Fruit fly (Drosophila melanogaster): ENCODE results near the gene cindr.
A peak's percentile ranks its signal among the peaks of the same experiment; 100 is the strongest.

The cindr gene

DNA sequence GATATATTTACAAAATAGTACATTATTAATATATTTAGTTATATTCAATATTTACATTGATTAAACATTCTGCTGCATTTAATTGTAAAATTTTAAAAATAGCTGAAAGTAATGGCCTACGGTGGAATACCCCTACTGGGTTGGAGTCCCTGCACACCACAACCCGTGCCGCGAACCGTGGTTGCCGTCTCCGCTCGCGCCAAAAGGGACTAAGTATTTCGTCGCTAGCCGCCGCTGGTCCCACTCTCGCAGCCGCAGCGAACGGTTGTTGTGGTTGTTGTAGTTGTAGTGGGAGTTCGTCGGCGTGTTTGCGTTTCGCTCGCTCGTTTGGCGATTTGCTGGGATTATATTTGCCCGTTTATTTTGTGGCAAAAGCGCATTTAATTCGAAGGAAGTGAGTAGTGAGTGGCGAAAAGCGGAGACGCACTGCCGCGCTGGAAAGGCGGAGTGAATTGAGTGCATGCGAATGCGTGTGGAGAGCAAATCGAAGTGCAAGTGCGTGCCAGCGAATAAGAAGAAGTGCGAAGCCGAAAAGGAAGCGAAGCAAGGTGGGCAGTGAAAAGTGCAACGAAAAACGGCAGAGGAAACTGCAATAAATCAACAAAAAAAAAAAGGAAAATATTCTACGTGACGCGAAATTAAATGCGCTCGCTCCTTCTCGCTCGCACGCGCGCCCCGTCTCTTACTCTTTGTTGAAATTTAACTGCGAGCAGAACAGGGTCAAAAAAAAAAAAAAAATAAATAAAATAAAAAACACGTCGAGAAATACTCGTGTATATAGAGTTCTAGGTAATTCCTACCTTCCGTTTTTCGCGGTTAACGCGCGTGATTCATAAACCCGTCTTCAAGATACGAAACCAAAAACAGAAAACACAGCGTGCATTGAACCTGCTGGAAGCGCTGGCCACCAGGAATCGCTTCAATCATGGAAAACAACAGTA lies at the start of gene cindr:
Gene cindr (plus strand): TSS at position 272 of the 941 bp plus-strand sequence.
- TF ChIP-seq CTCF (optimal IDR thresholded peaks at IDR 0.05): peak; percentile 62 to 69
- TF ChIP-seq CG8478 (optimal IDR thresholded peaks at IDR 0.05): no peak

DNA sequence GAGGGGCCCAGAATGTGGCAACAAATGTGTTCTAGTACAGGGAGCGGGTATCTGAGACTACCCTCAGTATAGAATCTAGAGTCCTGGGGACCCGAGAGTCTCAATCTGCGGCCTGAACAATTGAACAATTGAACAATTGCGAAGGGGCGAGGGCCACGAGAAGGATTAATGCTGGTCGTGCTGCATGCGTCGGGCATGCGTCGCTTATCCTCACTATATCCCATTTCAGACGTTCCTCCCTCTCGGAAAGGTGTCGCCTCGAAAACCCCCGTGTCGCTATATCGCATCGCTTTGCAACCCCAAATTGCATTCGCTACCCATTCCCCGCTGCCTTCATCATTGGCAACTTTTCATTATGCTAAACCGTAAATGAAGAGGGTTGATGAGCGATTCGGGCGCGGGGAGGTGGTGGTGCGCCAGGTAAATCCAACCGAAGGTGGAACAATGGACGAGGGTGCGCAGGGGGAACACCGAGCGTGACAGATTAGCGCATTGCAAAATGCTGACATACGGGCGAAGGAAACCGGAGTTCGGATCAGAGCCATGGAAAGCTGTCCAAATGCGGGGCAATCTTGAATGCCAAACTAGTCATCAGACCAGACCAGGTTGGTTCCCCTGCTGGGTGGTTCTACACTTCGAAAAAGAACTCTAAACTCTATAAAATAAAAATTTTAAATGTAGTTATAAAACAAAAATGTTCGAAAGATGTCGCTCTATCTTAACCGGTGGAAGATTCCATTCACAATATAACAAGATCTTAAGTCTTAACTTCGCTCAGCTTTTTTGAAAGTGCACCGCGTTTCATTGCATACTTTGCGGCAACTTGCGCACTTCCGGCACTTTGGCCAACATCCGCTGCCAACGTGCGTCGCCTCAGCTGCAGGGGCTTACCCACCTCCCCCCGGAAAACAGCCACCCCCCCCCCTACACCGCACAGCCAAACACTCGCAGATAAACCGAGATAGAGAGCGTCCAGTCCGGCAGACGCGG lies 49.4 kb upstream of the cindr start:
- TF ChIP-seq CTCF (optimal IDR thresholded peaks at IDR 0.05) (no peak), CG8478 (optimal IDR thresholded peaks at IDR 0.05) (no peak)

DNA sequence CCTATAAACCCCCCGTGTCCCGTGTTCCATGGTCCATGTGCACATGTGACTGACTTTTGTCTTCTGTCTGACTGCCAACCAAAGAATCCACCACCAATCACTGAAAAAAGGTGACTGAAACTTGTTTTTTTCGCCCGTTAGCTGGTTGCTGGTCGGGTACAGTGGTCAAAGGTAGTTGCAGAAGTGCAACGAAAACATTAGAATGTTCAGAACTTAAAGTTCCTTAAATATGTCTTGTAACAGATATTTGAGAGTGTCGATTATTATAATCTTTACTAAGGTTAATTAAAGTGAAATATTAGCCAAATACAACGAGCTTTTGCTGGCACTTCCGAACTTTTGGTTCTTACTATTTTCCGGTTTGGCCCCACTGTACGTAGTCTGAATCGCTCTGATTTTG lies 47.3 kb upstream of the cindr start:
- TF ChIP-seq CG8478 (optimal IDR thresholded peaks at IDR 0.05) (no peak), CTCF (optimal IDR thresholded peaks at IDR 0.05) (no peak)

DNA sequence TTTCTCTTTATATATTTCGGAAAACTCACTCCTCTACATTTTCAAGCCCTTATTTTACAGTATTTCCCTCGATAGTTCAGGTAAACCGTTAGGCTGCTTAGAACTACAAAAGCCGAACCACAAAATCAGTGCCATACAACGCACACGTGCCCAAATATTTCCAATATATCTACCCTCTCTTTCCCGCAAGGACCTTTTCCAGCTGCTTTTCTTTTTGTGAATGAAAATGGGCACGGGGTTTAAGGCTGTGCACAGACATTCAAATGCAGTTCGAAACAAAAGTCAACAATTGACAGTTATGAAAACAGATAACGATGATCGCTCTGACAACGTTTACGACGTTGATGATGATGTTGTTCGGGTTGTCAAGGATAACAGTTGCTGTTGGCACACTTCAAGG lies 46.2 kb upstream of the cindr start:
- no peak for TF ChIP-seq CTCF (optimal IDR thresholded peaks at IDR 0.05)

DNA sequence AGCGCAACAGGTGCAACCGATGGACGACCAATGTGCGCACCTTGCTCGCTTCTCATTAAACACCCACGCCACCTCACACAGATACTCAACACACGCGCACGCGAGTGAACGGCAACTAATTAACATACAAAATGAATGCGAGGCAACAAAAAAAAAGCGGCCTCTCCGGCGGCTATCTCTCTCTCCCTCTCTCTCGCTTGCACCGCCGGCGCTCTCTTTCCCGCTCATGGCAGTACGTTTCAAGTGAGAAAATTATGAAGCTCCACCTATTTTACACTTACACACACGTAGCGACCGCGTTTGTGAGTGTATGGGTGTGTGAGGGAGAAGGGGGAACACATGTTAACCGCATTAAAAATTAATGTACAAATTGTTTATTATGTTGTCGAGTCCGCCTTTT lies 44.3 kb upstream of the cindr start:
- TF ChIP-seq CTCF (optimal IDR thresholded peaks at IDR 0.05) (peak; percentile 14 to 45), CG8478 (optimal IDR thresholded peaks at IDR 0.05) (peak; percentile 46)

DNA sequence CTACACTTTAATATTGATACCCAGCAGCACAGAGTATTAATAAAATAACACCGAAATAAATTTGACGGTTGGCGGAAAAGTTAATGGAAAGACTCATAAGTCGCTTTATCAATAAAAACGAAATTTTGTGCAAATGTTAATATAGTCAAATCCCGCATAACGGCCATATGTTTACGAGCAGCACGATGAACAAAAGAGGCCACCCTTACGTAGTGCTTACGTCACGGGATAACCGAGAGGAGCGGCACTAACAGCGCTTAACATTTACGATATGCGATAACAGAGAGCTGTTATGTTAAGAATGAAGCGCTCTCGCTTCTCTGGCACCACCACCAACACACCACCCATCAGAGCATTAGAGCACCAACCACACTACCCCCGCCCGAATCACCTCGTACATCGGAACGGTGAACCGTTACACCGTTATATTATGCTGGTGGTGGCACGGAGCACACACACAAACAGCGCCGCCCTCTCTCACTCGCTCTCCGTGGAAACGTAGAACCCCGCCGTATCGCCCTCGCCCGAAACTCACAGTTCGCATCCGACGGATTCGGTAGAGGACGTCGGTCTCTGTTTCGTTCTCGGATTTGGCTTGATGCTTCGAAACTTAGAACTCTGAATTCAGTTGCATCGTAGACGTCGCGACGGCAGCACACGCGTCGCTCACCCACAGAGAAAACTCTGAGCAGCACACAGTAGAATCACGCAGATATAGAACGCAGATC lies 42.9 kb upstream of the cindr start, which contains the start of gene zfh1:
Gene zfh1 (plus strand): TSS at position 621 of the 728 bp plus-strand sequence.
- no peak for TF ChIP-seq CG8478 (optimal IDR thresholded peaks at IDR 0.05)
- TF ChIP-seq CTCF (optimal IDR thresholded peaks at IDR 0.05): no peak

DNA sequence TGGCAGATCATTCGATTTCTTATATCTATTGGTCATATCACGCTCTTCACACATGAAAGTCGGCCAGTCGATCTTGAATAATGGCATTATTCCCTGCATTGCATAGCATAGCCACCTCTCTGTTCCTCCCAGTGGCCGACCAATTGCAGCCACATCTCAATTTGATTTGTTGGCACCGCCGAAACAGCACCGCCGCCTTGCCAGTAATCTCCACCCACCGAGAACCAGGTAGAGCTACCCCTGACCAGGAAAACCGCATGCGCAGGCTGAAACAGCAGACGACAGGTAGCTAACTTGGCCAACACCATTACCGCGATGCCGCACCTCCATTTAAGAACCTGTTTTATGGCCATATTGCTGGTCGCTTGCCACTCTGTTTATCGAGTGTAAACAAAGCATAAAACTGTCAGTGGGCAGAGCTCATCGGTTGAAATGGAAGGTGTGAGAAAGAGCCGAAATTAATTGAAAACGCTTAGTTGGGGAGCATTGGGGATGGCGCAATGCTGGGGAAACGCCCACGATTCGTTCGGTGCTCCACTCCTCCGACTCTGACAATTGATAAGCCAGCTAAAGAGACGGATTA lies 41.4 kb upstream of the cindr start:
- TF ChIP-seq CG8478 (optimal IDR thresholded peaks at IDR 0.05) (no peak), CTCF (optimal IDR thresholded peaks at IDR 0.05) (no peak)

DNA sequence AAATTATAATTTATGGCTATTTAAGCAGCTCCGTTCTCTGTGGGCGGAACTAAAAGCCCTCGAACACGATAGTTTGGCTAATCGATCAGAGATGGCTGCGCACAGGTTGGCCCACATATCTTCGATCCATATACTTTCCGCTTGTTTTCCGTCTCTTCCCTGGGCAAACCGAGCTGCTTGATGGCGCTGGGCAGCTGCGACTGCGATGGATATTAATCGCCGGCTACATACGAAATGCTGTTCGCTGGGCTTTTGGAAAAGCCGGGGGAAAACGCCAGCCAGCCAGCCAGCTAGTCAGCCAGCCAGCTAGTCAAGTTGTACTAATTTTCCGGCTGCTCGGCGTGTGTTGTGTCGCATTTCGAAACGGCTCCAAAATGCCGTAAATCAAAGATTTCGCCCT lies 40.9 kb upstream of the cindr start:
- TF ChIP-seq CG8478 (optimal IDR thresholded peaks at IDR 0.05) (no peak), CTCF (optimal IDR thresholded peaks at IDR 0.05) (no peak)

DNA sequence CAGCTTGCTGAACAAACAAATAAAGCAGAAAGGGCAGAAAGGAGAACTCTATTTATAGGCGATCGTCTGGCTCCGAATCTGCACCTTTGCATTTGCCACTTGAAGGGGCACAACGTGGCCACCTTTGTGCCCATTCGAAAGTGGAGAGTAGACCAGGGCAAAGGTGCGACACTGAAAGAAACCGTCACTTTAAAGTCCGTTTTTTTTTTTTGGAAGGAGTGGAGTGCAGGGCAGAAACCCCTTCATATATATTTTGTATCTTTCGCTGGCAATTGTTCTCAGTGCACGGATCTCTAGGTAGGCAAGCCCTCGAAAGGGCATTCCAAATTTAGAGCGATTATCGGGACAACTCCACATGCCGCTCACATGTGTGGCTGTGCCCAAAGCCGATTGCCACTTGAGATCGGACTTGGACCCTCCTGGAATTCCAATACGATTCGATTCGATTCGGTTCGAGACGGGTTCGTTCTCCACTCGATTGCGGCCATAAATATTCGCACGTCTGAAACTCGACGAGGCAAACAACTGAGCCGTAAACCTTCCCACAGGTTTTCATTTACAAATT lies 38.3 kb upstream of the cindr start:
- TF ChIP-seq CTCF (optimal IDR thresholded peaks at IDR 0.05): no peak
- TF ChIP-seq CG8478 (optimal IDR thresholded peaks at IDR 0.05): no peak

DNA sequence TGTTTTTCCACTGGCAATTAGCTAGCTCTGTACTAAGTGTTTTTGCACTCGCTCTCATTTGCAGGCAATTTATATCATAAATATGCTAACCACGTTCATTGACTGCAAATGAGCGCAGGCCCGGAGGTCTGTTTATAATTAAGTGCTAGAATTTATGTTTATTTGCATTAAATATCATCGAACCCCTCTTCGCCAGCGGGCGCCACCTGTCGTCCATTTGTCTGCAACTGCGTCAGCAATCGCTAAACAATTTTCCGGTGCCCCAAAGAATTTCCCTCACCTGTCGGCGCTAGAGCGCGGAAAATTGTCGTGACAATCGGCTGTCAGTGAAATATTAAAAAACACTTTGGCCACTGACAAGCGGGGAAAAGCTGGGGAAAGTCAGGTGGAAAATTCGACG lies 37.7 kb upstream of the cindr start:
- TF ChIP-seq CG8478 (optimal IDR thresholded peaks at IDR 0.05): no peak
- TF ChIP-seq CTCF (optimal IDR thresholded peaks at IDR 0.05): peak; percentile 71 to 74

DNA sequence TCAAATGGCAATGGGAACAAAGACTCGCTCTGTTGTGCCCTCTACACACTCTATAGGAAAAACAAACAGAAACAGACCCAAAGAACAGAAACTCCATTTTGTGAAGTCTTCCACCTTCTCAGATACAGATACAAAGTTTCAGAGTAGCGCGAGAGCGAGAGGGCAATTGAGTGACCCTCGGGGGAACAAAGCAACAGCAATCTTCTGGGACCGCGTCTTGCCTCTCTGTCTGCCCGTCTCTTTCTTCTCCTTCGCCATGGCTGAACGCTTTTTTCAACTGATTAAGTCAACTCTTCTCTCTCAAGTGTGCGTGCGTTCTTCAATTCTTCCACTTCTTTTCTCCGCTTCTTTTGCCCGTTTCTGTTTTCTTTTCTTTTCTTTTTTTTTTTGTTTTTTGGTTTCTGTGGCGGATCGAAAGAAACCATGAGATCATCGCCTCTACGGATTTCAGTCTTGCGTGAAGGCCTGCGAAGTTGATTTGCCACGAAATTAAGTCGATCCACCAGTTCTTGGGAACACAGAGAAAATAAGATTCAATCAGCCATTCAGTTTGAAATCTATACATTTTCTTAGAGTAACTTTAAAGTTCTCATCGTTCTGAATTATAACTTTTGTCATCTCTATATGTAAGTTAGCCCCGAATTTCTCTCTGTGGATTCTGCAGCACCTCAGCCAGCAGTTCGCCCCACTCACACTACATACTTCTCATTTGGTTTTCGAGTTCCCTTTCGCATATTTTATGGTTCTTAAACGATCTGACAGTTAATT lies 35.5 kb upstream of the cindr start:
- TF ChIP-seq CTCF (optimal IDR thresholded peaks at IDR 0.05) (no peak), CG8478 (optimal IDR thresholded peaks at IDR 0.05) (no peak)

DNA sequence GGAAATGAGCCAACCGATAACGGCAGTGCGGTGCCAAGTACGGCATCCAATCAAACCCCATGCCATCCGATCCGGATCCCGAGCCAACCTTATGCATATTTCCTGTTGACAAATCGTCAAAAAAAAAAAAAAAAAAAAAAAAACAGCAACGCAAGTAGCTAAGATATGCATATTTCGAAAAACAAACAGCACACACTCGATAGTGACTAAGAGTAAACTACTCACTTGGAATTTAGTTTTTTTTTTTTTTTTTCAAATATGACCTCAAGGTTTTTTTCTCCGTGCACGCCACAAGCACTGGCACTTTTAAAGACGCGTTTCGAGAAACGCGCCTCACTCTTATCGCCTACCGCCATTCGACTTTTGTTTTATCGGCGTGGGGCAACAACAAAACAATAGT lies 33.2 kb upstream of the cindr start:
- TF ChIP-seq CG8478 (optimal IDR thresholded peaks at IDR 0.05) (no peak), CTCF (optimal IDR thresholded peaks at IDR 0.05) (no peak)

DNA sequence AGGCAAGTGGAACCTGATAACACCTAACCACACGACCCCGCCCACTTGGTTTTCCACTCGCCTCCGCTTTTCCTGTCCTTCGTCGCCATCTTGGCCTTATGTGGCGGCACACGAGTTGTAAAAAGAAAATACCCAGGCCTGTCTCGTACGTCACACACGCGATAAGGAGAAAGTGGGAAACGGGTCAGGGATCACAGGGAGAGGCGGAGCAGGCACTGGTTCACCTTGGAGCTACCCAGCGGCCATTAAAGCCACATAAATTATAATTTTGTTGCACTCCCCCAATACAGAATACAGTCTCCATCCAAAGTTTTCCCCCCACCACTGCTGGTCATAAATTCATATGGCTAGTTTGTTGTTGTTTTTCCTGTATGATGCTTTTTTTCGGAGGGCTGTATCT lies 32.5 kb upstream of the cindr start:
- TF ChIP-seq CG8478 (optimal IDR thresholded peaks at IDR 0.05) (no peak), CTCF (optimal IDR thresholded peaks at IDR 0.05) (no peak)
